Fruit fly (Drosophila melanogaster) whole organism, embryonic: ENCODE measurements around the gene Tasp1.

Experiments used
- Blimp-1 ChIP-seq: fragments of 200-800 bp; sonication (Bioruptor generic); optimal IDR thresholded peaks from 3 replicates; lab custom pipeline; 2018; ENCODE audit warnings: missing biosample characterization, missing genetic modification characterization, mild to moderate bottlenecking, moderate library complexity, missing genetic modification reagents
- CG10147 ChIP-seq: fragments of 200-800 bp; sonication (Bioruptor generic); optimal IDR thresholded peaks from 2 replicates; lab custom pipeline; 2019; ENCODE audit warnings: missing biosample characterization, mild to moderate bottlenecking, missing genetic modification characterization, moderate library complexity
- CG11398 ChIP-seq: fragments of 200-800 bp; sonication (Bioruptor generic); optimal IDR thresholded peaks from 2 replicates; lab custom pipeline; 2016; ENCODE audit warnings: missing biosample characterization, missing genetic modification characterization
- CG11560 ChIP-seq: fragments of 200-800 bp; sonication (Bioruptor generic); IDR thresholded peaks from 3 replicates; pipeline ENCODE4 v1.3.6; 2022; ENCODE audit warnings: missing biosample characterization, missing genetic modification characterization
- CG12942 ChIP-seq: fragments of 200-800 bp; sonication (Bioruptor generic); optimal IDR thresholded peaks from 3 replicates; lab custom pipeline; 2016; ENCODE audit warnings: missing biosample characterization, missing genetic modification characterization
- CG13424 ChIP-seq: fragments of 200-800 bp; sonication (Bioruptor generic); optimal IDR thresholded peaks from 2 replicates; lab custom pipeline; 2019; ENCODE audit warnings: missing biosample characterization, mild to moderate bottlenecking, missing genetic modification characterization, moderate library complexity
- CG13775 ChIP-seq: fragments of 200-800 bp; sonication (Bioruptor generic); optimal IDR thresholded peaks from 3 replicates; lab custom pipeline; 2017; ENCODE audit warnings: missing biosample characterization, mild to moderate bottlenecking, missing genetic modification characterization
- CG15696 ChIP-seq: fragments of 200-800 bp; sonication (Bioruptor generic); optimal IDR thresholded peaks from 2 replicates; lab custom pipeline; 2019; ENCODE audit warnings: missing biosample characterization, mild to moderate bottlenecking, missing genetic modification characterization, moderate library complexity
- CG17568 ChIP-seq: fragments of 200-800 bp; sonication (Bioruptor generic); optimal IDR thresholded peaks from 2 replicates; lab custom pipeline; 2018; ENCODE audit warnings: missing biosample characterization, mild to moderate bottlenecking, missing genetic modification characterization, moderate library complexity
- CG18764 ChIP-seq: fragments of 200-800 bp; sonication (Bioruptor generic); optimal IDR thresholded peaks from 3 replicates; lab custom pipeline; 2016; ENCODE audit warnings: missing biosample characterization, missing genetic modification characterization
- CG30431 ChIP-seq: fragments of 200-800 bp; sonication (Bioruptor generic); optimal IDR thresholded peaks from 2 replicates; lab custom pipeline; 2017; ENCODE audit warnings: missing biosample characterization, missing genetic modification characterization
- CG3281 ChIP-seq: fragments of 200-800 bp; sonication (Bioruptor generic); optimal IDR thresholded peaks from 3 replicates; lab custom pipeline; 2017; ENCODE audit warnings: missing biosample characterization, mild to moderate bottlenecking, missing genetic modification characterization
- CG33213 ChIP-seq: fragments of 200-800 bp; sonication (Bioruptor generic); optimal IDR thresholded peaks from 3 replicates; lab custom pipeline; 2016; ENCODE audit warnings: missing biosample characterization, missing genetic modification characterization
- CG3407 ChIP-seq: fragments of 200-800 bp; sonication (Bioruptor generic); optimal IDR thresholded peaks from 2 replicates; lab custom pipeline; 2018; ENCODE audit warnings: missing biosample characterization, mild to moderate bottlenecking, missing genetic modification characterization
- CG6175 ChIP-seq: fragments of 200-800 bp; sonication (Bioruptor generic); IDR thresholded peaks from 3 replicates; pipeline ENCODE4 v1.3.6; 2022; ENCODE audit warnings: missing biosample characterization, missing genetic modification characterization
- CG8944 ChIP-seq: fragments of 200-800 bp; sonication (Bioruptor generic); optimal IDR thresholded peaks from 3 replicates; lab custom pipeline; 2016; ENCODE audit warnings: missing biosample characterization, missing genetic modification characterization
- CG9932 ChIP-seq: fragments of 200-800 bp; sonication (Bioruptor generic); IDR thresholded peaks from 2 replicates; pipeline ENCODE4 v1.3.6; 2022; ENCODE audit warnings: missing biosample characterization, missing genetic modification characterization
- Camta ChIP-seq: fragments of 200-800 bp; sonication (Bioruptor generic); optimal IDR thresholded peaks from 2 replicates; lab custom pipeline; 2016; ENCODE audit warnings: missing biosample characterization, missing genetic modification characterization
- D19B ChIP-seq: fragments of 200-800 bp; sonication (Bioruptor generic); optimal IDR thresholded peaks from 2 replicates; lab custom pipeline; 2017; ENCODE audit warnings: missing biosample characterization, mild to moderate bottlenecking, missing genetic modification characterization
- Deaf1 ChIP-seq: fragments of 200-800 bp; optimal IDR thresholded peaks from 3 replicates; lab custom pipeline; 2019; ENCODE audit warnings: missing biosample characterization, mild to moderate bottlenecking, missing genetic modification characterization, moderate library complexity
- Fer3 ChIP-seq: fragments of 200-800 bp; sonication (Bioruptor generic); optimal IDR thresholded peaks from 2 replicates; lab custom pipeline; 2018; ENCODE audit warnings: missing biosample characterization, mild to moderate bottlenecking, missing genetic modification characterization, moderate library complexity
- MTF-1 ChIP-seq: fragments of 200-800 bp; sonication (Bioruptor generic); optimal IDR thresholded peaks from 2 replicates; lab custom pipeline; 2018; ENCODE audit warnings: missing biosample characterization, mild to moderate bottlenecking, missing genetic modification characterization, borderline replicate concordance
- Meics ChIP-seq: fragments of 200-800 bp; sonication (Bioruptor generic); optimal IDR thresholded peaks from 2 replicates; lab custom pipeline; 2017; ENCODE audit warnings: missing biosample characterization, mild to moderate bottlenecking, missing genetic modification characterization
- Nf-YB ChIP-seq: fragments of 200-800 bp; sonication (Bioruptor generic); optimal IDR thresholded peaks from 3 replicates; lab custom pipeline; 2019; ENCODE audit warnings: missing biosample characterization, mild to moderate bottlenecking, missing genetic modification characterization, moderate library complexity
- Pdp1 ChIP-seq, 2 experiments: fragments of 200-800 bp; sonication (Bioruptor generic); optimal IDR thresholded peaks; 3 replicates each; lab custom pipeline; 2016; ENCODE audit warnings: missing biosample characterization in 2 of 2, missing genetic modification characterization in 2 of 2, mild to moderate bottlenecking in 1 of 2, moderate library complexity in 1 of 2
- Six4 ChIP-seq: fragments of 200-800 bp; sonication (Bioruptor generic); optimal IDR thresholded peaks from 2 replicates; lab custom pipeline; 2016; ENCODE audit warnings: missing biosample characterization, missing genetic modification characterization
- Stat92E ChIP-seq, 3 experiments: fragments of >200 bp in 2 of 3; fragments of 200-800 bp in 1 of 3; sonication (Bioruptor generic) in 1 of 3; optimal IDR thresholded peaks; 2 replicates each; lab custom pipeline; 2017 to 2019; ENCODE audit warnings: missing biosample characterization in 3 of 3, missing genetic modification characterization in 3 of 3, mild to moderate bottlenecking in 1 of 3, moderate library complexity in 1 of 3
- abd-A ChIP-seq: fragments of 200-800 bp; sonication (Bioruptor generic); optimal IDR thresholded peaks from 3 replicates; lab custom pipeline; 2019; ENCODE audit warnings: missing biosample characterization, mild to moderate bottlenecking, missing genetic modification characterization, moderate library complexity
- cas ChIP-seq: fragments of 200-800 bp; sonication (Bioruptor generic); IDR thresholded peaks from 2 replicates; pipeline ENCODE4 v1.3.6; 2022; ENCODE audit warnings: missing biosample characterization, missing genetic modification characterization
- cato ChIP-seq: fragments of 200-800 bp; sonication (Bioruptor generic); optimal IDR thresholded peaks from 2 replicates; lab custom pipeline; 2016; ENCODE audit warnings: missing biosample characterization, missing genetic modification characterization, borderline replicate concordance
- ci ChIP-seq: fragments of 200-800 bp; sonication (Bioruptor generic); IDR thresholded peaks from 3 replicates; pipeline ENCODE4 v1.3.6; 2022; ENCODE audit warnings: missing biosample characterization, missing genetic modification characterization
- croc ChIP-seq: fragments of 200-800 bp; sonication (Bioruptor generic); conservative IDR thresholded peaks from 3 replicates; pipeline ENCODE4 v1.3.6; 2022; ENCODE audit warnings: missing biosample characterization, missing genetic modification characterization
- crol ChIP-seq: fragments of 200-800 bp; sonication (Bioruptor generic); IDR thresholded peaks from 2 replicates; pipeline ENCODE4 v1.3.6; 2022; ENCODE audit warnings: missing biosample characterization, missing genetic modification characterization
- en ChIP-seq: fragments of 200-800 bp; sonication (Bioruptor generic); optimal IDR thresholded peaks from 2 replicates; lab custom pipeline; 2016; ENCODE audit warnings: missing biosample characterization, missing genetic modification characterization
- eyg ChIP-seq: fragments of 200-800 bp; sonication (Bioruptor generic); optimal IDR thresholded peaks from 3 replicates; lab custom pipeline; 2016; ENCODE audit warnings: missing biosample characterization, missing genetic modification characterization
- fd3F ChIP-seq: fragments of 200-800 bp; sonication (Bioruptor generic); optimal IDR thresholded peaks from 2 replicates; lab custom pipeline; 2018; ENCODE audit warnings: missing biosample characterization, mild to moderate bottlenecking, missing genetic modification characterization, moderate library complexity
- fru ChIP-seq: fragments of >200 bp; optimal IDR thresholded peaks from 2 replicates; lab custom pipeline; 2017
- ham ChIP-seq: fragments of 200-800 bp; sonication (Bioruptor generic); IDR thresholded peaks from 2 replicates; pipeline ENCODE4 v1.3.6; 2022; ENCODE audit warnings: missing biosample characterization, missing genetic modification characterization
- hb ChIP-seq: fragments of 200-800 bp; sonication (Bioruptor generic); IDR thresholded peaks from 3 replicates; pipeline ENCODE4 v1.3.6; 2022; ENCODE audit warnings: missing biosample characterization, missing genetic modification characterization; ENCODE audit not compliant: partially characterized antibody
- inv ChIP-seq: fragments of 200-800 bp; sonication (Bioruptor generic); IDR thresholded peaks from 2 replicates; pipeline ENCODE4 v1.3.6; 2022; ENCODE audit warnings: missing biosample characterization, missing genetic modification characterization; ENCODE audit not compliant: partially characterized antibody
- jumu ChIP-seq: fragments of 200-800 bp; sonication (Bioruptor generic); optimal IDR thresholded peaks from 3 replicates; lab custom pipeline; 2016; ENCODE audit warnings: missing biosample characterization, missing genetic modification characterization
- lmd ChIP-seq: fragments of 200-800 bp; sonication (Bioruptor generic); IDR thresholded peaks from 2 replicates; pipeline ENCODE4 v1.3.6; 2022; ENCODE audit warnings: missing biosample characterization, missing genetic modification characterization
- mld ChIP-seq: fragments of 200-800 bp; sonication (Bioruptor generic); IDR thresholded peaks from 3 replicates; pipeline ENCODE4 v1.3.6; 2022; ENCODE audit warnings: missing biosample characterization, missing genetic modification characterization; ENCODE audit not compliant: partially characterized antibody
- odd ChIP-seq: fragments of 200-800 bp; sonication (Bioruptor generic); optimal IDR thresholded peaks from 2 replicates; lab custom pipeline; 2017; ENCODE audit warnings: missing biosample characterization, mild to moderate bottlenecking, missing genetic modification characterization
- pho ChIP-seq: fragments of 200-800 bp; sonication (Bioruptor generic); optimal IDR thresholded peaks from 2 replicates; lab custom pipeline; 2016; ENCODE audit warnings: missing biosample characterization, missing genetic modification characterization
- seq ChIP-seq: fragments of 200-800 bp; sonication (Bioruptor generic); IDR thresholded peaks from 2 replicates; pipeline ENCODE4 v1.3.6; 2022; ENCODE audit warnings: missing biosample characterization, missing genetic modification characterization
- so ChIP-seq: fragments of 200-800 bp; sonication (Bioruptor generic); IDR thresholded peaks from 3 replicates; pipeline ENCODE4 v1.3.6; 2022; ENCODE audit warnings: missing biosample characterization, missing genetic modification characterization
- sob ChIP-seq: fragments of 200-800 bp; sonication (Bioruptor generic); IDR thresholded peaks from 2 replicates; pipeline ENCODE4 v1.3.6; 2022; ENCODE audit warnings: missing biosample characterization, missing genetic modification characterization
- unc-4 ChIP-seq: fragments of 200-800 bp; sonication (Bioruptor generic); IDR thresholded peaks from 2 replicates; pipeline ENCODE4 v1.3.6; 2022; ENCODE audit warnings: missing biosample characterization, missing genetic modification characterization; ENCODE audit not compliant: partially characterized antibody
- z ChIP-seq: fragments of 200-800 bp; sonication (Bioruptor generic); IDR thresholded peaks from 3 replicates; pipeline ENCODE4 v1.3.6; 2022; ENCODE audit warnings: missing biosample characterization, missing genetic modification characterization

Tasp1 gene

dm6 chr3L:16045831-16046336 is 41.4 kb downstream of the Tasp1 start (continued):
- TF ChIP-seq MTF-1 (GFP tag; lab: Kevin White, UChicago) (peak; percentile 86), CG30431 (peak; percentile 75), ci (peak; percentile 97), Six4 (GFP tag; lab: Kevin White, UChicago) (peak; percentile 89), mld (GFP tag; lab: Robert Waterston, UW) (no peak), lmd (GFP tag; lab: Robert Waterston, UW) (peak; percentile 92), CG9932 (GFP tag; lab: Robert Waterston, UW) (peak; percentile 90), Meics (GFP tag; lab: Kevin White, UChicago) (peak; percentile 93), pho (peak; percentile 92), croc (GFP tag; lab: Robert Waterston, UW) (peak; percentile 74), fd3F (peak; percentile 92), CG13424 (tag; lab: Kevin White, UChicago) (peak; percentile 96), CG3407 (peak; percentile 81), abd-A (peak; percentile 41), CG8944 (GFP tag; lab: Kevin White, UChicago) (peak; percentile 82), unc-4 (GFP tag; lab: Robert Waterston, UW) (no peak), Nf-YB (GFP tag; lab: Kevin White, UChicago) (peak; percentile 83), eyg (peak; percentile 88), Deaf1 (tag; lab: Kevin White, UChicago) (no peak), CG33213 (GFP tag; lab: Kevin White, UChicago) (peak; percentile 80), sob (GFP tag; lab: Robert Waterston, UW) (peak; percentile 93), CG11398 (peak; percentile 77), Fer3 (peak; percentile 96), D19B (GFP tag; lab: Kevin White, UChicago) (peak; percentile 78), fru (lab: Kevin White, UChicago) (no peak), CG13775 (GFP tag; lab: Kevin White, UChicago) (peak; percentile 82), Blimp-1 (GFP tag; lab: Kevin White, UChicago) (peak; percentile 93), Stat92E (GFP tag; optimal IDR thresholded peaks at IDR 0.05; lab: Kevin White, UChicago) (no peak), en (peak; percentile 84), CG17568 (GFP tag; lab: Kevin White, UChicago) (peak; percentile 92), inv (GFP tag; lab: Robert Waterston, UW) (no peak), cato (peak; percentile 25), Pdp1 (GFP tag; optimal IDR thresholded peaks at IDR 0.05; lab: Kevin White, UChicago) (peak; percentile 85 to 88), z (GFP tag; lab: Robert Waterston, UW) (peak; percentile 77; the same call in 2 of the 3 replicates), seq (GFP tag; lab: Robert Waterston, UW) (peak; percentile 96), so (peak; percentile 92), Camta (GFP tag; lab: Kevin White, UChicago) (peak; percentile 87), CG15696 (tag; lab: Kevin White, UChicago) (peak; percentile 92), CG6175 (GFP tag; lab: Robert Waterston, UW) (peak; percentile 83; the same call in 2 of the 3 replicates), ham (GFP tag; lab: Robert Waterston, UW) (peak; percentile 45; the same call in 1 of the 2 replicates), CG10147 (GFP tag; lab: Kevin White, UChicago) (peak; percentile 93), cas (GFP tag; lab: Robert Waterston, UW) (peak; percentile 69), CG3281 (peak; percentile 88), jumu (peak; percentile 93), hb (GFP tag; lab: Robert Waterston, UW) (no peak), crol (GFP tag; lab: Robert Waterston, UW) (peak; percentile 93), CG11560 (tag; lab: Robert Waterston, UW) (peak; percentile 72; the same call in 2 of the 3 replicates), odd (peak; percentile 91), CG12942 (GFP tag; lab: Kevin White, UChicago) (peak; percentile 82), CG18764 (GFP tag; lab: Kevin White, UChicago) (peak; percentile 84)
